Fruit fly (Drosophila melanogaster) whole organism, embryonic: ENCODE data around the gene Nep2.
A peak's percentile ranks its signal among the peaks of the same experiment; 100 is the strongest.

Experiments
- Atf-2 ChIP-seq: fragments of 200-800 bp; sonication (Bioruptor generic); optimal IDR thresholded peaks from 2 replicates; lab custom pipeline; 2016; ENCODE audit warnings: missing biosample characterization, missing genetic modification characterization
- CG10209 ChIP-seq: fragments of 200-800 bp; sonication (Bioruptor generic); optimal IDR thresholded peaks from 3 replicates; lab custom pipeline; 2017; ENCODE audit warnings: missing biosample characterization, mild to moderate bottlenecking, missing genetic modification characterization, missing genetic modification reagents
- CG10267 ChIP-seq: fragments of 200-800 bp; sonication (Bioruptor generic); optimal IDR thresholded peaks from 2 replicates; lab custom pipeline; 2018; ENCODE audit warnings: missing biosample characterization, mild to moderate bottlenecking, missing genetic modification characterization, moderate library complexity
- CG10565 ChIP-seq: fragments of 200-800 bp; sonication (Bioruptor generic); optimal IDR thresholded peaks from 3 replicates; lab custom pipeline; 2016; ENCODE audit warnings: missing biosample characterization, mild to moderate bottlenecking, missing genetic modification characterization
- CG12104 ChIP-seq: fragments of 200-800 bp; sonication (Bioruptor generic); optimal IDR thresholded peaks from 3 replicates; lab custom pipeline; 2016; ENCODE audit warnings: missing biosample characterization, missing genetic modification characterization
- CG13287 ChIP-seq: fragments of 200-800 bp; sonication (Bioruptor generic); IDR thresholded peaks from 2 replicates; pipeline ENCODE4 v1.3.6; 2022; ENCODE audit warnings: missing biosample characterization, missing genetic modification characterization; ENCODE audit not compliant: partially characterized antibody
- CG13296 ChIP-seq: fragments of 200-800 bp; sonication (Bioruptor generic); optimal IDR thresholded peaks from 3 replicates; lab custom pipeline; 2018; ENCODE audit warnings: missing biosample characterization, mild to moderate bottlenecking, missing genetic modification characterization
- CG2678 ChIP-seq: fragments of 200-800 bp; sonication (Bioruptor generic); optimal IDR thresholded peaks from 3 replicates; lab custom pipeline; 2019; ENCODE audit warnings: missing biosample characterization, mild to moderate bottlenecking, missing genetic modification characterization, moderate library complexity
- CG34224 ChIP-seq: fragments of 200-800 bp; sonication (Bioruptor generic); IDR thresholded peaks from 3 replicates; pipeline ENCODE4 v1.3.6; 2022; ENCODE audit warnings: missing biosample characterization, missing genetic modification characterization; ENCODE audit not compliant: partially characterized antibody
- CG3726 ChIP-seq: fragments of 200-800 bp; sonication (Bioruptor generic); IDR thresholded peaks from 3 replicates; pipeline ENCODE4, ENCODE4 v1.3.6; 2022; ENCODE audit warnings: missing biosample characterization, missing genetic modification characterization
- CG3847 ChIP-seq: fragments of 200-800 bp; sonication (Bioruptor generic); IDR thresholded peaks from 2 replicates; pipeline ENCODE4 v1.3.6; 2022; ENCODE audit warnings: missing biosample characterization, missing genetic modification characterization
- CG8359 ChIP-seq: fragments of 200-800 bp; sonication (Bioruptor generic); optimal IDR thresholded peaks from 2 replicates; lab custom pipeline; 2017; ENCODE audit warnings: missing biosample characterization, mild to moderate bottlenecking, missing genetic modification characterization, borderline replicate concordance
- CG8944 ChIP-seq: fragments of 200-800 bp; sonication (Bioruptor generic); optimal IDR thresholded peaks from 3 replicates; lab custom pipeline; 2016; ENCODE audit warnings: missing biosample characterization, missing genetic modification characterization
- CG9437 ChIP-seq: fragments of 200-800 bp; sonication (Bioruptor generic); optimal IDR thresholded peaks from 2 replicates; lab custom pipeline; 2018; ENCODE audit warnings: missing biosample characterization, mild to moderate bottlenecking, missing genetic modification characterization
- CG9727 ChIP-seq: fragments of 200-800 bp; sonication (Bioruptor generic); optimal IDR thresholded peaks from 3 replicates; lab custom pipeline; 2017; ENCODE audit warnings: missing biosample characterization, mild to moderate bottlenecking, missing genetic modification characterization
- CG9876 ChIP-seq: fragments of 200-800 bp; sonication (Bioruptor generic); optimal IDR thresholded peaks from 2 replicates; lab custom pipeline; 2016; ENCODE audit warnings: missing biosample characterization, missing genetic modification characterization
- Dip2 ChIP-seq: fragments of 200-800 bp; sonication (Bioruptor generic); IDR thresholded peaks from 2 replicates; pipeline ENCODE4 v1.3.6; 2022; ENCODE audit warnings: missing biosample characterization, missing genetic modification characterization
- Gsc ChIP-seq: fragments of 200-800 bp; sonication (Bioruptor generic); IDR thresholded peaks from 2 replicates; pipeline ENCODE4 v1.3.6; 2022; ENCODE audit warnings: missing biosample characterization, missing genetic modification characterization
- Gug ChIP-seq: fragments of 200-800 bp; sonication (Bioruptor generic); IDR thresholded peaks from 4 replicates; pipeline ENCODE4 v1.3.6; 2022; ENCODE audit warnings: missing biosample characterization, missing genetic modification characterization
- Hand ChIP-seq: fragments of 200-800 bp; sonication (Bioruptor generic); optimal IDR thresholded peaks from 2 replicates; lab custom pipeline; 2017; ENCODE audit warnings: mild to moderate bottlenecking, missing biosample characterization, missing genetic modification reagents, missing genetic modification characterization
- Hmr ChIP-seq: fragments of 200-800 bp; sonication (Bioruptor generic); optimal IDR thresholded peaks from 3 replicates; lab custom pipeline; 2017; ENCODE audit warnings: mild to moderate bottlenecking, missing biosample characterization, missing genetic modification reagents, missing genetic modification characterization
- Hmx ChIP-seq: fragments of 200-800 bp; sonication (Bioruptor generic); optimal IDR thresholded peaks from 2 replicates; lab custom pipeline; 2016; ENCODE audit warnings: missing biosample characterization, missing genetic modification characterization
- Med ChIP-seq: fragments of 200-800 bp; sonication (Bioruptor generic); peaks from one replicate; lab custom pipeline; 2016; ENCODE audit warnings: missing biosample characterization, missing genetic modification characterization, mild to moderate bottlenecking, inconsistent platforms, moderate library complexity
- Ravus ChIP-seq: fragments of 200-800 bp; sonication (Bioruptor generic); IDR thresholded peaks from 2 replicates; pipeline ENCODE4 v1.3.6; 2022; ENCODE audit warnings: missing biosample characterization, missing genetic modification characterization
- Sox100B ChIP-seq: fragments of 200-800 bp; sonication (Bioruptor generic); optimal IDR thresholded peaks from 3 replicates; lab custom pipeline; 2018; ENCODE audit warnings: missing biosample characterization, mild to moderate bottlenecking, missing genetic modification characterization
- Sox102F ChIP-seq: fragments of 200-800 bp; sonication (Bioruptor generic); optimal IDR thresholded peaks from 2 replicates; lab custom pipeline; 2018; ENCODE audit warnings: missing biosample characterization, mild to moderate bottlenecking, missing genetic modification characterization, moderate library complexity
- YL-1 ChIP-seq: fragments of 200-800 bp; sonication (Bioruptor generic); optimal IDR thresholded peaks from 3 replicates; lab custom pipeline; 2017; ENCODE audit warnings: missing biosample characterization, mild to moderate bottlenecking, missing genetic modification characterization
- ara ChIP-seq: fragments of 200-800 bp; sonication (Bioruptor generic); IDR thresholded peaks from 2 replicates; pipeline ENCODE4 v1.3.6; 2022; ENCODE audit warnings: missing biosample characterization, missing genetic modification characterization
- bbx ChIP-seq: fragments of 200-800 bp; sonication (Bioruptor generic); IDR thresholded peaks from 2 replicates; pipeline ENCODE4 v1.3.6; 2022; ENCODE audit warnings: missing biosample characterization, missing genetic modification characterization; ENCODE audit not compliant: partially characterized antibody
- crc ChIP-seq: fragments of 200-800 bp; sonication (Bioruptor generic); optimal IDR thresholded peaks from 2 replicates; lab custom pipeline; 2016; ENCODE audit warnings: missing biosample characterization, missing genetic modification characterization
- crol ChIP-seq: fragments of 200-800 bp; sonication (Bioruptor generic); IDR thresholded peaks from 2 replicates; pipeline ENCODE4 v1.3.6; 2022; ENCODE audit warnings: missing biosample characterization, missing genetic modification characterization
- disco-r ChIP-seq: fragments of 200-800 bp; sonication (Bioruptor generic); optimal IDR thresholded peaks from 2 replicates; lab custom pipeline; 2016; ENCODE audit warnings: missing biosample characterization, missing genetic modification characterization
- dm ChIP-seq: fragments of 200-800 bp; sonication (Bioruptor generic); optimal IDR thresholded peaks from 3 replicates; lab custom pipeline; 2016; ENCODE audit warnings: missing biosample characterization, missing genetic modification characterization
- ems ChIP-seq: fragments of 200-800 bp; sonication (Bioruptor generic); optimal IDR thresholded peaks from 3 replicates; lab custom pipeline; 2016; ENCODE audit warnings: missing biosample characterization, missing genetic modification characterization
- gce ChIP-seq: fragments of 200-800 bp; sonication (Bioruptor generic); IDR thresholded peaks from 3 replicates; pipeline ENCODE4 v1.3.6; 2022; ENCODE audit warnings: missing biosample characterization, missing genetic modification characterization
- gsb ChIP-seq: fragments of 200-800 bp; sonication (Bioruptor generic); IDR thresholded peaks from 2 replicates; pipeline ENCODE4 v1.3.6; 2022; ENCODE audit warnings: missing biosample characterization, missing genetic modification characterization
- lab ChIP-seq: fragments of 200-800 bp; sonication (Bioruptor generic); optimal IDR thresholded peaks from 3 replicates; lab custom pipeline; 2017; ENCODE audit warnings: missing biosample characterization, missing genetic modification characterization, mild to moderate bottlenecking, moderate library complexity, missing genetic modification reagents
- lov ChIP-seq, 2 experiments: fragments of 200-800 bp in 1 of 2; fragments of >200 bp in 1 of 2; sonication (Bioruptor generic) in 1 of 2; IDR thresholded peaks in 1 of 2; optimal IDR thresholded peaks in 1 of 2; 2 replicates in 1 of 2; 3 replicates in 1 of 2; pipeline versions ENCODE4 v1.3.6 to Lab custom; 2017 to 2022; ENCODE audit warnings: missing biosample characterization in 1 of 2, missing genetic modification characterization in 1 of 2
- luna ChIP-seq: fragments of 200-800 bp; sonication (Bioruptor generic); optimal IDR thresholded peaks from 2 replicates; lab custom pipeline; 2016; ENCODE audit warnings: missing biosample characterization, missing genetic modification characterization
- mirr ChIP-seq: fragments of 200-800 bp; sonication (Bioruptor generic); optimal IDR thresholded peaks from 3 replicates; lab custom pipeline; 2018; ENCODE audit warnings: missing biosample characterization, mild to moderate bottlenecking, missing genetic modification characterization
- phol ChIP-seq: fragments of 200-800 bp; sonication (Bioruptor generic); optimal IDR thresholded peaks from 3 replicates; lab custom pipeline; 2018; ENCODE audit warnings: missing biosample characterization, mild to moderate bottlenecking, missing genetic modification characterization, moderate library complexity
- run ChIP-seq: fragments of 200-800 bp; sonication (Bioruptor generic); optimal IDR thresholded peaks from 3 replicates; lab custom pipeline; 2018; ENCODE audit warnings: missing biosample characterization, mild to moderate bottlenecking, missing genetic modification characterization
- sd ChIP-seq: fragments of 200-800 bp; sonication (Bioruptor generic); optimal IDR thresholded peaks from 3 replicates; lab custom pipeline; 2018; ENCODE audit warnings: missing biosample characterization, mild to moderate bottlenecking, missing genetic modification characterization, moderate library complexity
- sens ChIP-seq: fragments of 200-800 bp; sonication (Bioruptor generic); peaks from one replicate; lab custom pipeline; 2016; ENCODE audit warnings: missing biosample characterization, missing genetic modification characterization
- sens-2 ChIP-seq: fragments of 200-800 bp; sonication (Bioruptor generic); IDR thresholded peaks from 2 replicates; pipeline ENCODE4 v1.3.6; 2022; ENCODE audit warnings: missing biosample characterization, missing genetic modification characterization
- slp2 ChIP-seq: fragments of 200-800 bp; sonication (Bioruptor generic); optimal IDR thresholded peaks from 2 replicates; lab custom pipeline; 2016; ENCODE audit warnings: missing biosample characterization, missing genetic modification characterization
- tin ChIP-seq: fragments of 200-800 bp; sonication (Bioruptor generic); optimal IDR thresholded peaks from 3 replicates; lab custom pipeline; 2016; ENCODE audit warnings: missing biosample characterization, missing genetic modification characterization
- tio ChIP-seq: fragments of 200-800 bp; sonication (Bioruptor generic); optimal IDR thresholded peaks from 2 replicates; lab custom pipeline; 2017; ENCODE audit warnings: missing biosample characterization, missing genetic modification characterization, inconsistent platforms
- vfl ChIP-seq: fragments of 200-800 bp; sonication (Bioruptor generic); optimal IDR thresholded peaks from 2 replicates; lab custom pipeline; 2016; ENCODE audit warnings: missing biosample characterization, missing genetic modification characterization
- zfh1 ChIP-seq: fragments of 200-800 bp; sonication (Bioruptor generic); IDR thresholded peaks from 3 replicates; pipeline ENCODE4 v1.3.6; 2022; ENCODE audit warnings: missing biosample characterization, missing genetic modification characterization

Gene Nep2

DNA sequence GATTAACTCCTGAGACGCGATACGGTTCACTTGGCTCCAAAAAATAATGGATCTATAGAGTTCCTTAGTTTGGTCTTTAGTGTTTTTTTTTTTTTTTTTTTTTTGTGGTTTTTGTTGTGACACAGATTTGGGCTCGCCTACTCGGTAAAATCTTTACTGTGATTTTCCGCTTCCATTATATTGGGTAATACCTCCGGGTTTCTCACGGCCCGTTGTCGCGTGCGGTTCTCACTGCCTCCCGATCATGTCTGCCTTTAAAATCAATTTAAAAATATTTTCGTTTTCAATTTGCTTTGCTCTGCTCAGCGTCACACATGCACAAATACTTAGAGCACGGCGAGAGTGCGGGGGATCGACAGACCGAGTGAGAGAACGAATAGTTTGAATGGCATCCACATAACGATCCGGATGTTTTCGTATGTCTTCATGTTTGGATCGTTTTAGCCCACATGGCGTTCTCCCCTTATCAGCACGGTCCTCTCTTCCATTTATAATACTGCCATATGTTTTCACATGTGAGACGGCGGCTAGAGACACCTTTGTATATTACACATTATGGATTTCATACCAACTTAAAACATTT, 14.6 kb upstream of the Nep2 start (continued):
- no peak for TF ChIP-seq run (tag; lab: Kevin White, UChicago)
- TF ChIP-seq crc: no peak
- TF ChIP-seq CG10267: no peak
- TF ChIP-seq Ravus (GFP tag; lab: Robert Waterston, UW): no peak
- no peak for TF ChIP-seq vfl (GFP tag; lab: Kevin White, UChicago)
- TF ChIP-seq CG8359 (GFP tag; lab: Kevin White, UChicago): no peak
- no peak for TF ChIP-seq ems (GFP tag; lab: Kevin White, UChicago)
- TF ChIP-seq gce (GFP tag; lab: Robert Waterston, UW): no peak
- no peak for TF ChIP-seq CG3726 (GFP tag; lab: Robert Waterston, UW)
- no peak for TF ChIP-seq CG12104 (GFP tag; lab: Kevin White, UChicago)
- no peak for TF ChIP-seq disco-r (GFP tag; lab: Kevin White, UChicago)
- TF ChIP-seq Gsc (GFP tag; lab: Robert Waterston, UW): no peak
- TF ChIP-seq CG13296 (GFP tag; lab: Kevin White, UChicago): peak; percentile 45
- TF ChIP-seq zfh1 (GFP tag; lab: Robert Waterston, UW): no peak
- TF ChIP-seq sens (GFP tag; lab: Kevin White, UChicago): peak; percentile 60
- TF ChIP-seq crol: peak; percentile 79
- TF ChIP-seq tin (GFP tag; lab: Kevin White, UChicago): no peak
- no peak for TF ChIP-seq YL-1
- no peak for TF ChIP-seq CG9727
- TF ChIP-seq tio: no peak
- TF ChIP-seq Sox102F (GFP tag; lab: Kevin White, UChicago): no peak
- no peak for TF ChIP-seq CG10565
- TF ChIP-seq CG13287 (GFP tag; lab: Robert Waterston, UW): 0 out of 2 replicates have a peak, but pooled peaks have one; percentile 38
- no peak for TF ChIP-seq Dip2 (GFP tag; lab: Robert Waterston, UW)
- TF ChIP-seq Sox100B (GFP tag; lab: Kevin White, UChicago): no peak
- TF ChIP-seq phol (tag; lab: Kevin White, UChicago): no peak
- peak; percentile 24 for TF ChIP-seq lab (GFP tag; lab: Kevin White, UChicago)
- TF ChIP-seq Atf-2: no peak
- TF ChIP-seq dm (GFP tag; lab: Kevin White, UChicago): peak; percentile 10
- TF ChIP-seq sens-2: no peak; the same call in 1 of the 2 replicates
- TF ChIP-seq lov (optimal IDR thresholded peaks at IDR 0.05; lab: Kevin White, UChicago): no peak
- no peak for TF ChIP-seq lov (GFP tag; IDR thresholded peaks at IDR 0.05; lab: Robert Waterston, UW)
- peak; percentile 61 for TF ChIP-seq mirr (GFP tag; lab: Kevin White, UChicago)
- peak; percentile 85 for TF ChIP-seq sd
- no peak for TF ChIP-seq Gug (GFP tag; lab: Robert Waterston, UW)
- TF ChIP-seq CG3847 (GFP tag; lab: Robert Waterston, UW): no peak
- no peak for TF ChIP-seq Hmr
- no peak for TF ChIP-seq CG8944
- no peak for TF ChIP-seq gsb (GFP tag; lab: Robert Waterston, UW)
- TF ChIP-seq Hand (GFP tag; lab: Kevin White, UChicago): peak; percentile 36
- TF ChIP-seq luna (GFP tag; lab: Kevin White, UChicago): no peak
- TF ChIP-seq bbx: peak; percentile 29; the same call in 1 of the 2 replicates
- no peak for TF ChIP-seq CG10209 (GFP tag; lab: Kevin White, UChicago)
- no peak for TF ChIP-seq Hmx (GFP tag; lab: Kevin White, UChicago)
- TF ChIP-seq CG2678 (tag; lab: Kevin White, UChicago): peak; percentile 23
- TF ChIP-seq CG9437 (GFP tag; lab: Kevin White, UChicago): no peak
- TF ChIP-seq CG34224 (GFP tag; lab: Robert Waterston, UW): peak; percentile 17; the same call in 1 of the 3 replicates
- no peak for TF ChIP-seq ara (GFP tag; lab: Robert Waterston, UW)
- TF ChIP-seq slp2 (GFP tag; lab: Kevin White, UChicago): no peak
- TF ChIP-seq Med (GFP tag; lab: Kevin White, UChicago): peak; percentile 77
- TF ChIP-seq CG9876 (GFP tag; lab: Kevin White, UChicago): no peak
